Fruit fly (Drosophila melanogaster) S2 (cell line): ENCODE measurements around the gene CG8135.

Experiments
- CG8478 ChIP-seq: fragments of >200 bp; optimal IDR thresholded peaks from 2 replicates; lab custom pipeline; 2018
- CTCF ChIP-seq, 2 experiments: fragments of >200 bp; optimal IDR thresholded peaks; 2 replicates each; lab custom pipeline; 2018

CG8135 gene

DNA sequence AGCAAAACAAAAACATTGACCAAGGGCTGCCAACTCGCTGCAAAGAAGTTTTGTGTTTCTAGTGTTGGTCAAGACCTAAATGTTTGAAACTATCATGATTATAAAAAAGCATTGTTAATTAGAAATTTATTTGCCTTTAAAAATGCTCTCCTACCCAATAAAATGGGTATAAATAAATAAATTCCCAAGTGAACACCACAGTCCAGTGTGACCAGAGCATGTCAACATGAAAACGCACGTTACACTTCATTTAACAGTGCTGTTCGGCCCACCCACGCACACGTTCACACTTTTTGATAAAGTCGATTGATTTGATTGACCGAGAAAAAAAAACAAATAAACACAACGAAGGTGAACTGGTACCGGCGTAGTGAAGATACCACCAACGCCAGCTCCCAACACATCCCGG is at the start of gene CG8135, which contains the start of the genes CG9356 and BBIP1:
Gene CG8135, plus strand, starts transcription at position 282 of the 409 bp plus-strand sequence.
Gene CG9356, minus strand, starts transcription at position 166 of the 409 bp plus-strand sequence.
Gene BBIP1, plus strand, starts transcription at position 282 of the 409 bp plus-strand sequence.
- TF ChIP-seq CTCF (optimal IDR thresholded peaks at IDR 0.05; lab: Kevin White, UChicago) (no peak), CG8478 (lab: Kevin White, UChicago) (no peak)

DNA sequence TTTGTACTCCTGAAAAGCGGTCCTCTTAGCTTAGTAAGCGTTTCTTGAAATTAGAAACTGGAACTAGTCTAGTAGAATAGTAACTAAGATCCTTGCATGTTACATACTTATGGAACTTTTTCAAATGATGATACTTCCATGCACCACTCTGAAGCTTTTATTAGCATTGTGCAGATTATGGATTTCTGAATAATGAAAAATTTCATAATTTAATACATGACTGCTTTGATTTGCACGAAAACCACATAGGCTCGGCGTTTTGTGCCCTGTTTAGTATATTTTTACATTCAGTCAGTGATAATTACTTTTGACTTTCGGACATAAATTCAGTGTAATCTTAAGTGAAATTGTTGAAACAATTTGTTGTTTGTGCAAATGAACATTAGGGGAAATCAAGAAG is 49.0 kb upstream of the CG8135 start, which contains the start of gene CG43675:
Gene CG43675, plus strand, starts transcription at position 301 of the 400 bp plus-strand sequence.
- TF ChIP-seq CG8478 (lab: Kevin White, UChicago) (no peak), CTCF (optimal IDR thresholded peaks at IDR 0.05; lab: Kevin White, UChicago) (no peak)

DNA sequence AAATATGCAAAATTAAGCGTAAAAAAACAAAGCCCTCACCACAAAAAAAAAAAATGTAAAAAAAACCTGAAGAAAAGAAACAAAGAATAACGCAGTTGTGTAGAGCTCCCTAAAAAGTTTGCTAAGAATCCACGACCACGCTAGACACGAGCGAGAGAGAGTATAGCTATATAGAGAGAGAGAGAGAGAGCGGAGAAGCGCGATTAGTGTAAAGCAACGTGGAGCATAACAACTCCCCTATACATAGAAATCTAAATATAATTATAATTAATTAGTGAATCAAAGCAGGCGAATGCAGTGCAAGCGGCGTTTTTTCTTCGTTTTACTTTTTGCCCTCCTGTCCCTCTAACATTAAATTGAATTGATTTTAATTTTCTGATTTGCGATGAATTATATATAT is 44.8 kb upstream of the CG8135 start:
- TF ChIP-seq CTCF (optimal IDR thresholded peaks at IDR 0.05; lab: Kevin White, UChicago) (no peak), CG8478 (lab: Kevin White, UChicago) (no peak)

DNA sequence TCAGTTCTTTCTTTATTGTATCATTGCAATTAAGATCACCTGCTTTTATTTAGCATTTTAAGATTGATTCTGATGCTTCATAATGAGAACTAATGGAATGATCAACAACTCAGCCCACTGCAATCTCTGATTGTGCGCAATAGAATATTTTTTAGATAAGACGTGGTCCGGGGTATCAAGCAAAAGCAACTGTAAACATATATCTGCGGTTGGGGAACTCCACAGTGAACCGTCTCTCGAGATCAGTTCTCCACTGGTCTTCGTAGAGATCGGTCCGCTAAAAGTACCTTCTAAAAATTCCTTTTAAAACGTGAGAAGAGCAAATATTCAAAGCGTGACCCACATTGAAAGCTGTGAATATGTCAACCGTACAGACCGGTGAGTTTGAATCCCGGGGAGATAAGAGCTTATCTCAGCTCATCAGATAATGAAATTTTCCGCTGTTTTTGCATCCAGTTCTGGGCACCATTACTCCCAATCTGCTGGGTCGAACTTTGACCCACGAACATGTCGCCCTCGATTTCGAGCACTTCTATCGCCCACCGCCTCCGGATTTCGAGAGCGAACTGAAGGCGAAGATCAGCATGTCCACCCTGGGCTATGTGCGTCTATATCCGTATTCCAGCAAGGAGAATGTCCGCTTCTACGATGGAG is 41.0 kb upstream of the CG8135 start, which contains the start of gene CG18473:
Gene CG18473, plus strand, starts transcription at position 240 of the 654 bp plus-strand sequence.
- TF ChIP-seq CTCF (optimal IDR thresholded peaks at IDR 0.05; lab: Kevin White, UChicago) (no peak), CG8478 (lab: Kevin White, UChicago) (no peak)

DNA sequence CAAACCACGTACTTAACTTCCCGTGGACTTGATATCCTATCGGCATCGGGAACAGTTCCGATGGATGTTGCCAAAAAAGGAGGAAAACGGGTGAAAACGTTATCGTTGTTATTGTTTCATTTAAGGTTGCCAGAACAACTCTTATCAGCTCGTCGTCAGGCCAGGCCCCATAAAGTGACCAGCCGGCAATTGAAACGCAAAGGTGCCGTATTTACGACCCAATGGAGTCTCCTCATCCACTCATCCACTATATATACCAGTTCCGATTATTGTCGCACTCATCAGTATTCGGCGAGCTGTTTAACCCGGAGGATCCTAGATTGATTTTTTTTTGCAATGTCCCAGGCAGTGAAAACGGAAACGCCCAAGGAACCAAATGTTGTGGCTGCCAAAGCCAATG is 39.1 kb upstream of the CG8135 start, which contains the start of gene Srr:
Gene Srr, plus strand, starts transcription at position 278 of the 400 bp plus-strand sequence.
- TF ChIP-seq CTCF (optimal IDR thresholded peaks at IDR 0.05; lab: Kevin White, UChicago) (no peak), CG8478 (lab: Kevin White, UChicago) (no peak)

DNA sequence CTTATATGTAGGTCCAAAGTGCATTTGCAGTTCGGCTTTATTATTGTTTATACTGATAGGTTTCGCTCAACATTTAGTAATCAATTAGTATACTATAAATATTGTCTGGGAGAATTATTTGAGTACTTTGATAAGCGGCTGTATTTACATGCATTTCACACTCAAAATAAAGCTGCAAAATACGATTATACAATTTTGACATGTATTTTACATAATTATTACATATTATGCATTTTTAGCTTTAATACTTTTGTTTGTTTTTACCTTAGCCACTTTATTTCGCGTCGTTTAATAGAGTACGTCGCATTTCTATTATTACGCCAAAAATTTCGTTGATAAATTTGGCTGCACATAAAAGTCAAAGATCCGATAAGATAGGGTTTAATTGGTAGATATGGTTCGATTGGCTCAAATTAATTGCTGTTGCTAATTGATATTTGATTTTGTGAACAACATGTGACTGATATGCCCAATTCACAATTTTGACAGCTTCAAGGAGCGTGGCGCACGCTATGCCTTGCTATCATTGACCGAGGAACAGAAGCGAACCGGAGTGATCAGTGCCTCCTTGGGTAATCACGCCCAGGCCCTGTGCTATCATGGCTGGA is 38.2 kb upstream of the CG8135 start:
- TF ChIP-seq CTCF (optimal IDR thresholded peaks at IDR 0.05; lab: Kevin White, UChicago) (no peak), CG8478 (lab: Kevin White, UChicago) (no peak)

DNA sequence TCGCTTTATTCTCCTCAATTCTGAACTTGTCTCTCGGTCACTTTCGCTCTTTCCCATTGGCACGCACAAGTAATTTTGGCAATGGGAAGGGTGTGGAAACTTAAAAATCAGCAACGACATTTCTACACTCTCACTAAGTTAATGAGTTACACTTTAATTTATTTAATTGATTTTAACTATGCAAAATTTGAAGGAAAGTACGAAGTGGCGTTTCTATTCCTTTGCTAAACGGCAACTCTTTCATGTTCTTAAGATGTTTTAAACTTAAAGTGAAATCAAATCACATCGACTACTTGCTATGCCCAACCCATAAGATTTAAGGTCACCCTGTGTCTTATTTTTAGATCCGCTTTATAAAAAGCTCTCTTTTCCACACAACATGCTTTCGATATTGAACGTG is 33.8 kb upstream of the CG8135 start:
- TF ChIP-seq CTCF (optimal IDR thresholded peaks at IDR 0.05; lab: Kevin White, UChicago) (no peak), CG8478 (lab: Kevin White, UChicago) (no peak)

DNA sequence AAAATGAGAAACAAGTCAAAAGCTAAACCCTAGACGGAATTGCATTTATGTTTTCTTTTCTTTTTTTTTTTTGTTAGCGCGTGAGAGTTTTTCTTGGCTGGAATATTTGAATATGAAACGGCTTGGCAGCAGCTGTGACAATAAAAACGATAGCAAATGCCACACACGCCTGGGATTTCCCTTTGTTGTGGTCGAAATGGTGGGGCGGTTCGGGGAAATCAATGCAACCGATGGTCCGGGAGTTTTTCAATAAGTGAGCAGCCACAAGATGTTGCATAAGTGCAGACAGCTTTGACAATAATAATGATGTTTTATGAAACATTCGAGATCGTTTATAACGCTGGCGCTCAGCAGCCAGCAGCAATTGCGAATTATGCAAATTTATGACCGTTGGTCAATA is 27.4 kb upstream of the CG8135 start:
- TF ChIP-seq CTCF (optimal IDR thresholded peaks at IDR 0.05; lab: Kevin White, UChicago): no peak
- TF ChIP-seq CG8478 (lab: Kevin White, UChicago): no peak

DNA sequence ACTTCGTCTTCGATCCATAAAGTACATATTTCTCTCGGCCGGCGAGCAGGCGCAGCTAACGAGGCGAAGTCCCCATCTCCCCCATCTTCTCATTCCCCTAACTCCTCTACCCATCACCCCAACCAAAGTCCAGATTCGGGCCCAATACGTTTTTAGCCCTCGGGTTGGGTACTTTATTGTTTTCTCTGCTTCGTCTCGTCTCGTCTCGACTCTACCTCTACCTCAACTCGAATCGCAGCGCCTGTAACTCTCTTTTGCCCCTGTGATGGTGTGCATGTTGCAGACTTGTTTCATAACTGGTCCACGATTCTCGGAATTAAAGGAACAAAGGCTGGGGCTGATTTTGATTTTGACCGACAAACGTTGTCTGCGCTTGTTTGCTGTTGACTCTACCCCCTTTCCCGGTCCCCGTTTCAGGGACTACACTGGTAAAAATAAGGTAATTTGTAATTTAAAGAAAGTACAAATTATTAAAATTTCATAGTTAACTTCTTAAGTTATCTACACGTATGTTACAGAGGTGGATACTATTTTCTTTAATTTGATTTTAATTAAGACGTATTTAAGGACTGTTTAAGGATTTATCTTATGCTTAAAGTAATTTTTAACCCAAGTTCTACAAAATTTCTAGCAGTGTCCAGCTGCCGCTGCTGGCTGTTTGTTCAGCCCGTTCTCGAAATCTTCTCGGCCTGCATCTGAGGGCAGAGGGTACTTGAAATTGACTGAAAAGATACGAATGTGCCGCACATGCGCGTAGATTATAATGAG is 25.4 kb upstream of the CG8135 start:
- TF ChIP-seq CG8478 (lab: Kevin White, UChicago) (no peak), CTCF (optimal IDR thresholded peaks at IDR 0.05; lab: Kevin White, UChicago) (no peak)

DNA sequence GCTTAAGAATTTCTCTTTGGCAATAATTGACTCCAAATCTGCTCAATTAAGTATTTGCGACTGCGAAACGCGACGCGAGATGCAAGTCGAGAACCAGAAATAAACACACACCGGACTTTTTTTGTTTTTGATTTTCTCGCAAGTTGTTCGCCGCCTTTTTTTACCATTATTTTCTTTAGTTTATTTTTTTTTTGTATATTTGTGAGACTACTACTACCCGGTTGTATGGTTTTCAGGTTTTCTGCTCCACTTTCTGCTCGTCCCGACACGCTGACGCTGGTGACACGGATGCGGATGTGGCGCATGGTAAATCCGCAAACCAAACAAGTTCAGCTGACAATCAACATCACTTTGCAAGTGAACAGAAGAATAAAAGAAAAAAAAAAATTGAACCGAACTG is 23.2 kb upstream of the CG8135 start:
- TF ChIP-seq CTCF (optimal IDR thresholded peaks at IDR 0.05; lab: Kevin White, UChicago) (no peak), CG8478 (lab: Kevin White, UChicago) (no peak)

DNA sequence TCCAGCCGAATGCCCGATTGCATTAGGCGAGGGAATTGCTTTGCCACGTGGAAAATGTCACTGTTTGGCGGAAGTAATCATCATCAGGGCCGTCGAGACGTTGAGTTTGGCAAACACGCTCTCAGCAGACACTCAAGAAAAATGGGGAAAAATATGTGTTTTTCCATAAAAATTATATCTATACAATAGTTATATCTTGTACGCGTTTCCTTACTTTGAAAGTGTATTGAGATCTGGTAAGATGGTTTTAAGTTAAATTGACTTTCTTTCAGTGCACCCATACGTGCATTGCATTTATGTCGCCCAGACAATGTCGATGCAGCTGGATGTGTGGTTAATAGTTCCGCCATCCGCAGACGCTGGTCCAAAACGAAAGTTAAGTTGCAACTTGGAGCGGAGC is 18.2 kb upstream of the CG8135 start:
- TF ChIP-seq CTCF (optimal IDR thresholded peaks at IDR 0.05; lab: Kevin White, UChicago) (no peak), CG8478 (lab: Kevin White, UChicago) (no peak)

DNA sequence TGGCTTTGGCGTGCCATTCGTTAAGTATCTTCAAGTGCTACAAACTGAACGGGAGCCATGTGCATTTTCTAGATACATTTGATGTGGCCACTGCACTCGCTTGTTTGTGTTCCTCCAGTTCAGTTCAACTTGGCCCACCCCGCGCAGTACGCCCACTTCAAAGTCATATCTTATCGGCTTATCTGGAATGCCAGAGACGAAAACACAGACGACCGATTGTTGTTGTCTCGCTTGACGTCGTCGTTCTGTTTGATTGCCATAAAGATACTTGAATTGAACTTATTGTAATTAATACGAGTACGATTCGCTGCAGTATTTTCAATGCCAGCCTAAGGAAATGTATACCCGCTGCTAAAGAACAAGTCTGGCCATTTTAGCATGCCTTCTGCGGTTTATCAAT is 16.6 kb upstream of the CG8135 start:
- TF ChIP-seq CG8478 (lab: Kevin White, UChicago) (no peak), CTCF (optimal IDR thresholded peaks at IDR 0.05; lab: Kevin White, UChicago) (no peak)

DNA sequence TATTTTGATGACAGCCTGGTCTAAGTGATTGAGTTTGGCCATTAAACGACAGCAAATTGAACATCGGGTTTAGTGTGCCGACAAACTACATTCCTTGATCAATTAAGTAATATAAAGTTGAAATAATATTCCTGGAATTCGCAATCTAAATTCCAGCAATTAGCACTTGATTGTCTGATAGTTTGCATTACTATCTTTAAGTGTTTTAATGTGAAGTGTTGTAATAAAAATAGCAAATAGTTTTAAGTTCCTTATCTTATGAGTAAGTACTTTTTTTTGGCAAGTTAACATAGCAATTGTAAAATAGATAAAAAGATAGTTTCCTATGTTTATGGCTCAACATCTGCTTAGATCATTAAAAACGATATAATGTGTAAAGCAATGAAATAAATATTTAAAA is 15.9 kb upstream of the CG8135 start:
- TF ChIP-seq CTCF (optimal IDR thresholded peaks at IDR 0.05; lab: Kevin White, UChicago) (no peak), CG8478 (lab: Kevin White, UChicago) (no peak)

DNA sequence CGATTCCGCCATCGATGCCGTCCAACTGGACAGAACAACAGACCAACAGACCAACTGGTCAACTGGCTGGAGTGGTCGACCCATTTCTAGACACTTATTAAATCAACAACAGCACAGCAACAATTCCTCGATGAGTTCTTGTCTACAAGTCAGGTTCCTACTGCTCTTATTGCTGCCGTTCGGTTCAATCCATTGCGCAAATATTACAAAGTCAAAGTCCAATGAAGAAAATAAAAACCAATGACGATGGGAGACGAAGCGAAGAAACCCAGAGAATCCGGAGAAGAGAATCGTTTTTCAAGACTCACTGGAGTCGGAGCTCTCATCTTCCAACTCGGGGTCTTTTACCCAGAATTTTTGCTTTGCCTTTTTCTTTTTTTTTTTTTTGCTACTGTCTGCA is 15.2 kb upstream of the CG8135 start:
- no peak for TF ChIP-seq CG8478 (lab: Kevin White, UChicago)
- TF ChIP-seq CTCF (optimal IDR thresholded peaks at IDR 0.05; lab: Kevin White, UChicago): no peak

DNA sequence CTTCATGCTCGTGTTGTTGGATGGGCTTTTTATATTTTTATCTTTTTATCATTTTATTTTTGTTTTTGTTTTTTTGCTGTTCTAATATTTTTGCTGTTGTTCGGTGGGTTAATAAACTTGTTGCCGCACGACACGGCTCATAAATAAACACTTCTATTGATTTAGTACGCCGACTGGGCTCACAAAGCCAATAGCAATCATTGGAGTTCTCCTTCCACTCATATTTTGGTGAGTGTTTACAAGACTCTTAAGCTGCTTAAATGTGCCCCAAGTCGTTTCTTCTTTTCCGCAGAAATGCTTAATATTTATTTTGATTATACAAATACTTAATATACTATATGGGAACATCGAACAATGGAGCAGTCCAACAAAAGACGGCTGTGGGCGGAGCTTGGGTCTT is 14.0 kb upstream of the CG8135 start:
- TF ChIP-seq CTCF (optimal IDR thresholded peaks at IDR 0.05; lab: Kevin White, UChicago) (no peak), CG8478 (lab: Kevin White, UChicago) (no peak)
